Worm (Caenorhabditis elegans): ENCODE results near the gene cnc-3.

cnc-3 gene

DNA sequence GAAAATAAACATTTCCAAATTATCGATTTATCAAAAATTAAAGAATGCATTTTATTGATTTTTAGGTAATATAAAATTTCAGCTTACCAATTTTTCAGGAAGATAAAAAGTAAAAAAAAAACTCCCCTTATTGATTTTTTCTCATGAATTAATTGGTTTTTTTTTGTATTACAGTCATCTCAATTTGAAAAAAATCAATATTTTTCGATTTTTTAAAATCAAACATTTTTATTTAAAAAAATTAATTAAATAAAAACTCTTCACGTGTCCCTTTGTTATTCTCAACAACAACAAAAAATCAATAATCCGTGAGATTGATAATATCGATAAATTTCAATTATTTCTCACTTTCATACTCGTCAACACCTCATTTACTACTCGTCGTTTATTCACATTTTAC lies 47.5 kb downstream of the cnc-3 start, which contains the start of gene C38C3.3:
Gene C38C3.3, plus strand, starts transcription at position 301 of the 400 bp plus-strand sequence.
- TF ChIP-seq nhr-77 (tag; optimal IDR thresholded peaks at IDR 0.05) (no peak), lin-13 (GFP tag; optimal IDR thresholded peaks at IDR 0.05) (no peak), nhr-76 (tag; optimal IDR thresholded peaks at IDR 0.05) (no peak), rnt-1 (tag; optimal IDR thresholded peaks at IDR 0.05) (no peak), nhr-85 (tag) (no peak), nhr-90 (tag; optimal IDR thresholded peaks at IDR 0.05; ENCODE audit: poor library complexity) (no peak), lin-15B (tag; optimal IDR thresholded peaks at IDR 0.05) (no peak), sptf-1 (tag; optimal IDR thresholded peaks at IDR 0.05) (no peak), fkh-4 (tag; optimal IDR thresholded peaks at IDR 0.05; ENCODE audit: borderline replicate concordance) (no peak), F16B12.6 (tag; optimal IDR thresholded peaks at IDR 0.05) (no peak), unc-30 (tag; optimal IDR thresholded peaks at IDR 0.05) (no peak), jun-1 (tag; optimal IDR thresholded peaks at IDR 0.05) (no peak), tlp-1 (tag; optimal IDR thresholded peaks at IDR 0.05) (no peak), ceh-63 (GFP tag; optimal IDR thresholded peaks at IDR 0.05) (no peak), hlh-17 (GFP tag; optimal IDR thresholded peaks at IDR 0.05; ENCODE audit: borderline replicate concordance) (no peak), pag-3 (tag; optimal IDR thresholded peaks at IDR 0.05; ENCODE audit: borderline replicate concordance, insufficient read depth) (no peak), egl-27 (tag; optimal IDR thresholded peaks at IDR 0.05) (no peak), zip-4 (GFP tag; optimal IDR thresholded peaks at IDR 0.05) (no peak), pax-3 (tag; optimal IDR thresholded peaks at IDR 0.05) (no peak)

- TF ChIP-seq skn-1 (tag; optimal IDR thresholded peaks at IDR 0.05) (no peak), elt-3 (tag; optimal IDR thresholded peaks at IDR 0.05) (no peak)
These were observed 47.9 kb downstream of the cnc-3 start for ce11 chrV:1495752-1496151.

Measured in whole organism, L1 larva.